Fruit fly (Drosophila melanogaster) Kc167 (cell line): ENCODE data around the gene TBC1D5.

Experiments
- Myc ChIP-seq: fragments of >200 bp; optimal IDR thresholded peaks from 2 replicates; lab custom pipeline; 2017; ENCODE audit warnings: missing external identifiers
- h ChIP-seq: fragments of >200 bp; optimal IDR thresholded peaks from 3 replicates; lab custom pipeline; 2018; ENCODE audit warnings: missing external identifiers
- insv ChIP-seq: fragments of >200 bp; optimal IDR thresholded peaks from 3 replicates; lab custom pipeline; 2018; ENCODE audit warnings: missing external identifiers
- psq ChIP-seq: fragments of >200 bp; optimal IDR thresholded peaks from 2 replicates; lab custom pipeline; 2017; ENCODE audit warnings: missing external identifiers

DNA sequence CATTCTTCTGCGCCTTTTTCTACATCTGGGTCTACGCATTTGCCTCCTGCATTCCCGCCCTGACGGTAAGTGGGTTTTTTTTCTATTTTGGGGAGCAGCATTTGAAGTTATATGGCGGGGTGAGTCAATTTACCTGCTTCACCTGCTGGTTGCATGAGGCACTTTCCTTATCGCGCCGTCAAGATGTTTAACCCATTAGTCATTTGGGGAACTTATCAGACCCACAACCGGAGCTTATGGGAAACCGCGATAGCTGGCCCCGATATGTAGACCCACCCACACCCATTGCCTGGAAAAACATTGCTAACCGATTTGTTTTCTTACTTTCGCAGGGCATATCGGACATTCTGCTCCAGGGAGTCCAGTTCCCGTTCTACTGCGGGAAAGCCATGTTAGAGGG is 10.1 kb downstream of the TBC1D5 start:
- TF ChIP-seq psq (lab: Kevin White, UChicago) = no peak
- TF ChIP-seq Myc = no peak
- TF ChIP-seq h (lab: Kevin White, UChicago) = no peak
- no peak for TF ChIP-seq insv (lab: Kevin White, UChicago)
